Worm (Caenorhabditis elegans): ENCODE measurements around the gene xpo-1.

xpo-1 gene

DNA sequence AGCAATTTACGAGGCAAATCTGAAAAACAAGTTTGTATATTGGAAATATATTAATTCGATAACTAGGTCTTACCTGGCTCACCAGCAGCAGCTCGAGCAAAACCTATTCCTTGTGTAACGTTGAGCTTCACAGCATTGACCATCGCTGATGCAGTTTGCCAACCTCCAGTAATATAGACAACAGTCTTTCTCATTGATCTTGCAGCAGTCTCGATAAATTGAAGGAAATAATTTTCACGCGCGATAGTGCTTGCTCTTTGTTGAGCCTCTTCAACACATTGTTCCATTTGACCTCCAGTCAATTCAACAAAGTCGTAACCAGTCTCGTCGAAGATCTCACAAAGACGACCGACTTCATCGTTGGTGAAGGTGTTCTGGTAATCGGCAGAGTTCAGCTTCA, 5.7 kb downstream of the xpo-1 start:
- TF ChIP-seq nfyb-1 (GFP tag; IDR thresholded peaks at IDR 0.05): no peak
- TF ChIP-seq zim-3 (tag; optimal IDR thresholded peaks at IDR 0.05): no peak

DNA sequence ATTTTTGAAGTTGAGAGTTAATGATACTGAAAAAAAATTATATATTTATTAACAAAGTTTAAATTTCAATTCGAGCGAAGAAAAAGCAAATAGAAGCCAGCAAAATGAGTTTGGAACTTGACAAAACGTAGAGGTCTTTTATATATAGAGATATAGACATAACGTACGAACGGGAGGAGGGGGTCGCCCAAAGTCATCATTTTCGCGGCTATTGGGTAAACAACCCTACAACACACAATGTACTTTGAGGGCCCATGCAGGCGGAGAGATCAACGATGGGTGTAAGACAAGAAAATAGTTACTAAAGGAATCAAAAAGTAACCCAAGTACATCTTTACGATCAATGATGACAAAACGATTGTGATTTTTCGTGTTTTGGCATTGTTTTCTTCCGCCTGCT, 6.9 kb downstream of the xpo-1 start, which contains the start of gene ZK742.4:
Gene ZK742.4, minus strand, starts transcription at position 35 of the 400 bp plus-strand sequence.
- TF ChIP-seq rpc-1 (optimal IDR thresholded peaks at IDR 0.05): no peak
- no peak for TF ChIP-seq rpc-1 (tag; optimal IDR thresholded peaks at IDR 0.05)
- TF ChIP-seq attf-5 (GFP tag; optimal IDR thresholded peaks at IDR 0.05): no peak
- no peak for TF ChIP-seq F49E8.2 (tag; optimal IDR thresholded peaks at IDR 0.05; ENCODE audit: insufficient read depth)
- TF ChIP-seq lir-1 (GFP tag; conservative IDR thresholded peaks at IDR 0.05): no peak
- no peak for TF ChIP-seq F37B4.10 (GFP tag; IDR thresholded peaks at IDR 0.05)
- TF ChIP-seq ztf-25 (GFP tag; IDR thresholded peaks at IDR 0.05): no peak
- TF ChIP-seq let-607 (tag; optimal IDR thresholded peaks at IDR 0.05): no peak
- no peak for TF ChIP-seq rcor-1 (GFP tag; IDR thresholded peaks at IDR 0.05)
- TF ChIP-seq hrde-1 (tag; optimal IDR thresholded peaks at IDR 0.05; ENCODE audit: borderline replicate concordance): no peak

DNA sequence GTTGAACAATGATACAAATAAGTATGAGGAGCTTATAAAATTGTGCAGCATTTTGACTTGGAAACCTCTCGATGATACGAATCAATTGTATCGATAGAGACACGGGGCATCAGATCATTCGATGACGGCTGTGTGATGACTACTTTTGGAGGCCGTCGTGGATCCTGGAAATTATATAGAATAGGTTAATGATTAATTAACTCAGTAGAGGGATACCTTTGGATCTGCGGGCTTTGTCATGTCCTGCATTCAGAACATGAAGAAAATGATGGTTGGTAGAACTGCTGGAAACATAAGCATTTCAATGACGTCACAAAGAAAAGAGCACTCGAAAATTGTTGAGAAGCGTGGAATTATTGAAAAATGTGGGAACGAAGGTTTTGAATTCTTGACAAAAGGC, 9.7 kb downstream of the xpo-1 start, which contains the start of gene ZK742.6:
Gene ZK742.6, minus strand, starts transcription at position 342 of the 400 bp plus-strand sequence.
- 0 out of 2 replicates have a peak, but pooled peaks have one; percentile 50 for TF ChIP-seq Y53G8AR.9 (GFP tag; conservative IDR thresholded peaks at IDR 0.05)
- TF ChIP-seq hrde-1 (tag; optimal IDR thresholded peaks at IDR 0.05; ENCODE audit: borderline replicate concordance): peak; percentile 53
- TF ChIP-seq ceh-58 (GFP tag; IDR thresholded peaks at IDR 0.05): 0 out of 2 replicates have a peak, but pooled peaks have one; percentile 42
- no peak for TF ChIP-seq cebp-1 (GFP tag; IDR thresholded peaks at IDR 0.05)
- no peak for TF ChIP-seq cebp-1 (tag; optimal IDR thresholded peaks at IDR 0.05)
- no peak for TF ChIP-seq nfyb-1 (GFP tag; IDR thresholded peaks at IDR 0.05)
- TF ChIP-seq pbrm-1 (GFP tag; IDR thresholded peaks at IDR 0.05): 0 out of 2 replicates have a peak, but pooled peaks have one; percentile 52
- no peak for TF ChIP-seq T07F8.4 (tag; optimal IDR thresholded peaks at IDR 0.05)
- no peak for TF ChIP-seq lsl-1 (GFP tag; optimal IDR thresholded peaks at IDR 0.05)
- TF ChIP-seq F52B5.7 (tag; optimal IDR thresholded peaks at IDR 0.05): no peak
- TF ChIP-seq ztf-6 (GFP tag; IDR thresholded peaks at IDR 0.05): no peak
- peak; percentile 34 for TF ChIP-seq lin-54 (GFP tag; optimal IDR thresholded peaks at IDR 0.05)
- TF ChIP-seq ccch-3 (GFP tag; optimal IDR thresholded peaks at IDR 0.05): no peak
- no peak for TF ChIP-seq mes-4 (tag; optimal IDR thresholded peaks at IDR 0.05)
- TF ChIP-seq athp-1 (tag; optimal IDR thresholded peaks at IDR 0.05): peak; percentile 8
- no peak for TF ChIP-seq nfya-1 (tag; optimal IDR thresholded peaks at IDR 0.05; ENCODE audit: borderline replicate concordance, insufficient read depth)
- peak; percentile 66 for TF ChIP-seq ekl-4 (GFP tag; IDR thresholded peaks at IDR 0.05)
- peak; percentile 41; the same call in 1 of the 2 replicates for TF ChIP-seq attf-6 (GFP tag; IDR thresholded peaks at IDR 0.05)
- TF ChIP-seq rec-8 (tag; optimal IDR thresholded peaks at IDR 0.05): no peak
- TF ChIP-seq nhr-80 (tag; optimal IDR thresholded peaks at IDR 0.05): no peak
- no peak for TF ChIP-seq atf-7 (tag; optimal IDR thresholded peaks at IDR 0.05)
- TF ChIP-seq F37B4.10 (GFP tag; IDR thresholded peaks at IDR 0.05): no peak
- TF ChIP-seq Y56A3A.18 (GFP tag; IDR thresholded peaks at IDR 0.05): peak; percentile 59; the same call in 1 of the 2 replicates
- TF ChIP-seq efl-1 (GFP tag; optimal IDR thresholded peaks at IDR 0.05): no peak
- peak; percentile 57 for TF ChIP-seq madf-6 (GFP tag; IDR thresholded peaks at IDR 0.05)
- TF ChIP-seq snpc-4 (GFP tag; optimal IDR thresholded peaks at IDR 0.05): no peak
- no peak for TF ChIP-seq snpc-4 (tag; optimal IDR thresholded peaks at IDR 0.05)
- peak; percentile 57 for TF ChIP-seq B0336.3 (GFP tag; IDR thresholded peaks at IDR 0.05)
- TF ChIP-seq aptf-2 (GFP tag; conservative IDR thresholded peaks at IDR 0.05): no peak
- no peak for TF ChIP-seq snpc-1.3 (tag; optimal IDR thresholded peaks at IDR 0.05; ENCODE audit: insufficient read depth)
- TF ChIP-seq F57C9.4 (tag; optimal IDR thresholded peaks at IDR 0.05): no peak
- TF ChIP-seq ceh-27 (GFP tag; optimal IDR thresholded peaks at IDR 0.05): no peak
- TF ChIP-seq F55B11.4 (tag; optimal IDR thresholded peaks at IDR 0.05; ENCODE audit: borderline replicate concordance, insufficient read depth): no peak
- peak; percentile 22 for TF ChIP-seq repo-1 (tag; optimal IDR thresholded peaks at IDR 0.05)
- no peak for TF ChIP-seq fkh-3 (tag; optimal IDR thresholded peaks at IDR 0.05)
- TF ChIP-seq hmg-20 (GFP tag; IDR thresholded peaks at IDR 0.05): no peak
